Worm (Caenorhabditis elegans) whole organism, midembryonic: ENCODE measurements around the gene M110.7.

Experiments
- cog-1 ChIP-seq: sonication (generic microtip); optimal IDR thresholded peaks from 2 replicates; lab custom pipeline; 2016; ENCODE audit warnings: missing genetic modification characterization, missing compliant biosample characterization
- flt-1 ChIP-seq: fragments of 200-800 bp; sonication (Bioruptor generic); IDR thresholded peaks from 2 replicates; pipeline ENCODE4 v1.3.6; 2022; ENCODE audit warnings: missing genetic modification characterization, missing compliant biosample characterization
- klf-2 ChIP-seq: fragments of 200-800 bp; sonication (Bioruptor generic); conservative IDR thresholded peaks from 2 replicates; pipeline ENCODE4 v1.3.6; 2022; ENCODE audit warnings: missing genetic modification reagents, missing genetic modification characterization, missing compliant biosample characterization
- med-1 ChIP-seq: sonication (generic microtip); optimal IDR thresholded peaks from 2 replicates; lab custom pipeline; 2017; ENCODE audit warnings: missing genetic modification characterization, mild to moderate bottlenecking, missing compliant biosample characterization, antibody characterized with exemption, missing genetic modification reagents; ENCODE audit not compliant: insufficient read depth
- ref-1 ChIP-seq: fragments of 200-800 bp; sonication (Bioruptor generic); conservative IDR thresholded peaks from 2 replicates; pipeline ENCODE4 v1.3.6; 2022; ENCODE audit warnings: missing genetic modification reagents, missing genetic modification characterization, missing compliant biosample characterization
- ztf-23 ChIP-seq: fragments of 200-800 bp; sonication (Bioruptor generic); IDR thresholded peaks from 2 replicates; pipeline ENCODE4 v1.3.6; 2022; ENCODE audit warnings: missing genetic modification reagents, missing genetic modification characterization, missing compliant biosample characterization

ce11 chrII:8269855-8270647, 37.5 kb downstream of the M110.7 start, which contains the start of gene tdc-1:
- TF ChIP-seq flt-1 (GFP tag; lab: Robert Waterston, UW) (no peak), med-1 (no peak), ztf-23 (GFP tag; lab: Robert Waterston, UW) (no peak), klf-2 (GFP tag; lab: Robert Waterston, UW) (no peak), ref-1 (GFP tag; lab: Robert Waterston, UW) (no peak), cog-1 (no peak)
